Fruit fly (Drosophila melanogaster) whole organism, larva: ENCODE data around the gene fz2.

ENCODE experiments used
- noc ChIP-seq: fragments of 200-800 bp; sonication (Bioruptor generic); optimal IDR thresholded peaks from 3 replicates; lab custom pipeline; 2019; ENCODE audit warnings: missing biosample characterization, mild to moderate bottlenecking, missing genetic modification characterization, moderate library complexity

The fz2 gene

dm6 chr3L:19200393-19200792, 34.8 kb downstream of the fz2 start:
- no peak for TF ChIP-seq noc (tag; lab: Kevin White, UChicago)

- TF ChIP-seq noc (tag; lab: Kevin White, UChicago) = no peak
Observed at dm6 chr3L:19199680-19200278, 35.4 kb downstream of the fz2 start.

- no peak for TF ChIP-seq noc (tag; lab: Kevin White, UChicago)
Observed at dm6 chr3L:19198772-19199171, 36.4 kb downstream of the fz2 start.

dm6 chr3L:19197321-19197720, 37.9 kb downstream of the fz2 start:
- no peak for TF ChIP-seq noc (tag; lab: Kevin White, UChicago)

dm6 chr3L:19196654-19197053, 38.5 kb downstream of the fz2 start:
- no peak for TF ChIP-seq noc (tag; lab: Kevin White, UChicago)

dm6 chr3L:19196112-19196511, 39.1 kb downstream of the fz2 start:
- no peak for TF ChIP-seq noc (tag; lab: Kevin White, UChicago)

- no peak for TF ChIP-seq noc (tag; lab: Kevin White, UChicago)
Observed at dm6 chr3L:19194066-19194683, 41.0 kb downstream of the fz2 start.

- TF ChIP-seq noc (tag; lab: Kevin White, UChicago) = no peak
Observed at dm6 chr3L:19193154-19193553, 42.0 kb downstream of the fz2 start.

- TF ChIP-seq noc (tag; lab: Kevin White, UChicago) = no peak
Observed at dm6 chr3L:19191874-19192631, 43.1 kb downstream of the fz2 start.

dm6 chr3L:19190791-19191190, 44.4 kb downstream of the fz2 start:
- TF ChIP-seq noc (tag; lab: Kevin White, UChicago) = no peak

dm6 chr3L:19190198-19190597, 45.0 kb downstream of the fz2 start:
- no peak for TF ChIP-seq noc (tag; lab: Kevin White, UChicago)

- no peak for TF ChIP-seq noc (tag; lab: Kevin White, UChicago)
Observed at dm6 chr3L:19188369-19189121, 46.6 kb downstream of the fz2 start.

dm6 chr3L:19187478-19187877, 47.7 kb downstream of the fz2 start:
- no peak for TF ChIP-seq noc (tag; lab: Kevin White, UChicago)

- no peak for TF ChIP-seq noc (tag; lab: Kevin White, UChicago)
Observed at dm6 chr3L:19184042-19184743, 51.0 kb downstream of the fz2 start.

dm6 chr3L:19182490-19182889, 52.7 kb downstream of the fz2 start:
- no peak for TF ChIP-seq noc (tag; lab: Kevin White, UChicago)
